Worm (Caenorhabditis elegans) whole organism, late embryonic: ENCODE results near the gene R06F6.12.

Experiments
- K09A11.1 ChIP-seq: sonication (generic microtip); optimal IDR thresholded peaks from 2 replicates; lab custom pipeline; 2017; ENCODE audit warnings: antibody characterized with exemption, mild to moderate bottlenecking, missing genetic modification characterization, missing compliant biosample characterization; ENCODE audit not compliant: insufficient read depth
- T23F11.4 ChIP-seq: fragments of 200-800 bp; sonication (Bioruptor generic); optimal IDR thresholded peaks from 2 replicates; lab custom pipeline; 2018; ENCODE audit warnings: mild to moderate bottlenecking, missing genetic modification characterization, missing compliant biosample characterization
- Y22D7AL.16 ChIP-seq: sonication (generic microtip); optimal IDR thresholded peaks from 2 replicates; lab custom pipeline; 2016; ENCODE audit warnings: missing genetic modification characterization, missing compliant biosample characterization
- ceh-14 ChIP-seq: sonication (generic microtip); optimal IDR thresholded peaks from 2 replicates; lab custom pipeline; 2016; ENCODE audit warnings: missing genotype, missing genetic modification characterization, missing compliant biosample characterization
- ceh-18 ChIP-seq: sonication (generic microtip); optimal IDR thresholded peaks from 2 replicates; lab custom pipeline; 2016; ENCODE audit warnings: missing genetic modification characterization, missing compliant biosample characterization
- ceh-19 ChIP-seq: fragments of 200-800 bp; sonication (Bioruptor generic); optimal IDR thresholded peaks from 2 replicates; lab custom pipeline; 2018; ENCODE audit warnings: mild to moderate bottlenecking, missing genetic modification characterization, missing compliant biosample characterization
- ceh-2 ChIP-seq: sonication (generic microtip); optimal IDR thresholded peaks from 2 replicates; lab custom pipeline; 2016; ENCODE audit warnings: missing genotype, missing genetic modification characterization, missing compliant biosample characterization
- ceh-22 ChIP-seq: sonication (generic microtip); optimal IDR thresholded peaks from 2 replicates; lab custom pipeline; 2017; ENCODE audit warnings: missing biosample characterization, missing genetic modification characterization
- ceh-24 ChIP-seq: sonication (generic microtip); optimal IDR thresholded peaks from 2 replicates; lab custom pipeline; 2016; ENCODE audit warnings: mild to moderate bottlenecking, missing genetic modification characterization, missing compliant biosample characterization
- ceh-31 ChIP-seq: sonication (generic microtip); optimal IDR thresholded peaks from 2 replicates; lab custom pipeline; 2016; ENCODE audit warnings: missing genetic modification characterization, missing compliant biosample characterization
- ceh-34 ChIP-seq: sonication (generic microtip); optimal IDR thresholded peaks from 2 replicates; lab custom pipeline; 2016; ENCODE audit warnings: mild to moderate bottlenecking, missing genetic modification characterization, missing compliant biosample characterization
- ceh-45 ChIP-seq: fragments of 200-800 bp; sonication (Bioruptor generic); IDR thresholded peaks from 2 replicates; pipeline ENCODE4 v1.3.6; 2022; ENCODE audit warnings: missing genetic modification reagents, missing genetic modification characterization, missing compliant biosample characterization
- ceh-48 ChIP-seq: sonication (generic microtip); optimal IDR thresholded peaks from 2 replicates; lab custom pipeline; 2016; ENCODE audit warnings: missing genetic modification characterization, inconsistent platforms, missing compliant biosample characterization
- che-1 ChIP-seq: sonication (generic microtip); optimal IDR thresholded peaks from 2 replicates; lab custom pipeline; 2016; ENCODE audit warnings: mild to moderate bottlenecking, missing genetic modification characterization, missing compliant biosample characterization
- dmd-4 ChIP-seq: sonication (generic microtip); optimal IDR thresholded peaks from 2 replicates; lab custom pipeline; 2016; ENCODE audit warnings: borderline replicate concordance, missing genetic modification characterization, missing compliant biosample characterization
- dve-1 ChIP-seq: sonication (generic microtip); optimal IDR thresholded peaks from 2 replicates; lab custom pipeline; 2017; ENCODE audit warnings: antibody characterized with exemption, mild to moderate bottlenecking, missing genetic modification characterization, missing compliant biosample characterization
- elt-2 ChIP-seq: sonication (generic microtip); optimal IDR thresholded peaks from 2 replicates; lab custom pipeline; 2016; ENCODE audit warnings: missing genetic modification reagents, missing genetic modification characterization, missing compliant biosample characterization
- ets-4 ChIP-seq: sonication (generic microtip); optimal IDR thresholded peaks from 2 replicates; lab custom pipeline; 2016; ENCODE audit warnings: missing genetic modification characterization, missing compliant biosample characterization
- fkh-10 ChIP-seq: fragments of 150-350 bp; optimal IDR thresholded peaks from 2 replicates; lab custom pipeline; 2014; ENCODE audit warnings: missing biosample characterization, missing genetic modification reagents, missing genetic modification characterization
- fkh-6 ChIP-seq: sonication (generic microtip); optimal IDR thresholded peaks from 2 replicates; lab custom pipeline; 2016; ENCODE audit warnings: missing genetic modification characterization, missing compliant biosample characterization
- hlh-13 ChIP-seq: fragments of 200-800 bp; sonication (Bioruptor generic); optimal IDR thresholded peaks from 2 replicates; lab custom pipeline; 2018; ENCODE audit warnings: mild to moderate bottlenecking, missing genetic modification characterization, missing compliant biosample characterization
- hlh-15 ChIP-seq: sonication (generic microtip); optimal IDR thresholded peaks from 2 replicates; lab custom pipeline; 2016; ENCODE audit warnings: missing genetic modification characterization, missing compliant biosample characterization
- hlh-30 ChIP-seq: sonication (generic microtip); optimal IDR thresholded peaks from 2 replicates; lab custom pipeline; 2017; ENCODE audit warnings: antibody characterized with exemption, missing genetic modification characterization, missing compliant biosample characterization; ENCODE audit not compliant: insufficient read depth
- mec-3 ChIP-seq: sonication (generic microtip); optimal IDR thresholded peaks from 2 replicates; lab custom pipeline; 2016; ENCODE audit warnings: borderline replicate concordance, missing genetic modification characterization, missing compliant biosample characterization
- nfya-1 ChIP-seq: sonication (generic microtip); optimal IDR thresholded peaks from 2 replicates; lab custom pipeline; 2017; ENCODE audit warnings: missing genetic modification characterization, mild to moderate bottlenecking, missing compliant biosample characterization, antibody characterized with exemption, moderate library complexity
- nhr-11 ChIP-seq: fragments of 150-350 bp; optimal IDR thresholded peaks from 2 replicates; lab custom pipeline; 2014; ENCODE audit warnings: missing biosample characterization, missing genetic modification characterization
- nhr-232 ChIP-seq: sonication (generic microtip); optimal IDR thresholded peaks from 2 replicates; lab custom pipeline; 2016; ENCODE audit warnings: missing genetic modification characterization, missing compliant biosample characterization
- pax-1 ChIP-seq: fragments of 150-350 bp; optimal IDR thresholded peaks from 2 replicates; lab custom pipeline; 2014; ENCODE audit warnings: missing biosample characterization, missing genetic modification characterization
- pha-4 ChIP-seq: fragments of 150-350 bp; optimal IDR thresholded peaks from 2 replicates; lab custom pipeline; 2018; ENCODE audit warnings: missing biosample characterization, missing genetic modification reagents, missing genetic modification characterization
- pqm-1 ChIP-seq: sonication (generic microtip); optimal IDR thresholded peaks from 2 replicates; lab custom pipeline; 2016; ENCODE audit warnings: missing genetic modification characterization, missing compliant biosample characterization
- ref-2 ChIP-seq: sonication (generic microtip); optimal IDR thresholded peaks from 2 replicates; lab custom pipeline; 2016; ENCODE audit warnings: missing genetic modification characterization, missing compliant biosample characterization
- rnt-1 ChIP-seq: sonication (generic microtip); optimal IDR thresholded peaks from 2 replicates; lab custom pipeline; 2016; ENCODE audit warnings: missing genetic modification characterization, missing compliant biosample characterization
- sox-4 ChIP-seq: sonication (generic microtip); optimal IDR thresholded peaks from 2 replicates; lab custom pipeline; 2017; ENCODE audit warnings: mild to moderate bottlenecking, missing genetic modification characterization, inconsistent platforms, missing compliant biosample characterization
- syd-9 ChIP-seq: sonication (generic microtip); optimal IDR thresholded peaks from 2 replicates; lab custom pipeline; 2016; ENCODE audit warnings: mild to moderate bottlenecking, missing genetic modification characterization, moderate library complexity, missing compliant biosample characterization
- tbx-2 ChIP-seq: sonication (generic microtip); optimal IDR thresholded peaks from 2 replicates; lab custom pipeline; 2016; ENCODE audit warnings: missing genetic modification characterization, missing compliant biosample characterization
- ttx-3 ChIP-seq: sonication (generic microtip); optimal IDR thresholded peaks from 2 replicates; lab custom pipeline; 2016; ENCODE audit warnings: missing genetic modification reagents, missing genetic modification characterization, missing compliant biosample characterization

R06F6.12 gene

DNA sequence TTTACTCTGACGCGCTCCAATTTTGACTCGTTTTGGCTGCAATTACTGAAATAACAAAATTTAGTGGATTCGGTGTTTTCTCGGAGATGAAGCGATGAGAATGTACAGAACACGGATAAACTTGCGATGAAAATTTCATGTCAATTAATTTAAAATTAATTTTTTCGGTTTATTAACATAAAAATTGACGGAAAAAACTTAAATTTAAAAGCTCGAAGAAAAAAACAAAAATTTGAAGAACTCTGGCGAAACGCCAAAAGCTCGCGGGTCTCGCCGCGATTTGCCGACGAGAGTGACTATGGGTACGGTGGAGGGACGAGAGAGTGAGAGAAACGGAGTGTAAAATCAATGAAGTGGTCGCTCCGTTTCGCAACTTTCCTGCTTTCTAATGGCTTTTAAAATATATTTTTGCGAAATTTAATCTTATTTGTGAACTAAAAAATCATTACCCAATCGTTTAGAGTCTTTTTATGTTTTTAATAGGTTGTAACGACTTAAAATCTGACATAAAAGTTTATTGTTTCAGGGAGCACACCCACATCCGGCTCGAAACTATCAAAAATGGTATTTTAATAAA, 44.9 kb upstream of the R06F6.12 start, which contains the start of the genes gmps-1 and cap-2 (continued):
- peak; percentile 78 for TF ChIP-seq ceh-31 (tag; lab: Kevin White, UChicago)
- TF ChIP-seq nhr-11 = no peak
- TF ChIP-seq hlh-15 = no peak
- peak; percentile 36 for TF ChIP-seq dve-1 (tag; lab: Kevin White, UChicago)
- TF ChIP-seq ceh-34 (tag; lab: Kevin White, UChicago) = peak; percentile 71
- TF ChIP-seq K09A11.1 = no peak
- TF ChIP-seq fkh-6 (tag; lab: Kevin White, UChicago) = no peak
- TF ChIP-seq hlh-13 = no peak
- TF ChIP-seq T23F11.4 (GFP tag; lab: Kevin White, UChicago) = no peak
- TF ChIP-seq ceh-48 = peak; percentile 98
- peak; percentile 29 for TF ChIP-seq rnt-1 (tag; lab: Kevin White, UChicago)
- no peak for TF ChIP-seq sox-4 (tag; lab: Kevin White, UChicago)
- TF ChIP-seq ttx-3 (tag; lab: Kevin White, UChicago) = no peak
- no peak for TF ChIP-seq ceh-19
- TF ChIP-seq pqm-1 = no peak
- no peak for TF ChIP-seq ceh-24
- TF ChIP-seq nhr-232 (tag; lab: Kevin White, UChicago) = no peak
- TF ChIP-seq mec-3 (tag; lab: Kevin White, UChicago) = no peak
- no peak for TF ChIP-seq dmd-4
- TF ChIP-seq hlh-30 = no peak
- peak; percentile 2 for TF ChIP-seq ceh-2 (tag; lab: Kevin White, UChicago)
- no peak for TF ChIP-seq Y22D7AL.16 (tag; lab: Kevin White, UChicago)
- no peak for TF ChIP-seq fkh-10 (GFP tag; lab: Kevin White, UChicago)
- peak; percentile 80 for TF ChIP-seq tbx-2 (tag; lab: Kevin White, UChicago)
- no peak for TF ChIP-seq ceh-22 (tag; lab: Kevin White, UChicago)

DNA sequence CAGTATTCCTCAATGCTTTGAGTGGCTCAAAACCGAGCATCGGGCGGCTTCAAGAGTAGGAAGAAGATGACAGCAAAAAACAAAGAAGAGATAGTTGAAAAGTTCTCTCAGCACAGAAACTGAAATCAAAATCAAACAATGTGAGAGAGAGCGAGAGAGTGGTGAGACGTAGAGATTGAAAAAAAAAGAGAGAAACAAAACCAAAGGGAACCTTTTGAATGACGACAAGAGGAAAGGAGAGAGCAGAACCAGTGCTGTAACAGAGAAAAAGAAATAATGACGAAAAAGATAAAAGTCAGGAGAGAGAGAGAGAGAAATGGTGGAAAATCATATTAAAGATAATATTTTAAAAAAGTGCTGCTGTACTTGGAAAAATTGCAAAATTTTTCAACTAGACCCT, 43.3 kb upstream of the R06F6.12 start:
- TF ChIP-seq ceh-18 (peak; percentile 59), pha-4 (tag; lab: Kevin White, UChicago) (no peak)

DNA sequence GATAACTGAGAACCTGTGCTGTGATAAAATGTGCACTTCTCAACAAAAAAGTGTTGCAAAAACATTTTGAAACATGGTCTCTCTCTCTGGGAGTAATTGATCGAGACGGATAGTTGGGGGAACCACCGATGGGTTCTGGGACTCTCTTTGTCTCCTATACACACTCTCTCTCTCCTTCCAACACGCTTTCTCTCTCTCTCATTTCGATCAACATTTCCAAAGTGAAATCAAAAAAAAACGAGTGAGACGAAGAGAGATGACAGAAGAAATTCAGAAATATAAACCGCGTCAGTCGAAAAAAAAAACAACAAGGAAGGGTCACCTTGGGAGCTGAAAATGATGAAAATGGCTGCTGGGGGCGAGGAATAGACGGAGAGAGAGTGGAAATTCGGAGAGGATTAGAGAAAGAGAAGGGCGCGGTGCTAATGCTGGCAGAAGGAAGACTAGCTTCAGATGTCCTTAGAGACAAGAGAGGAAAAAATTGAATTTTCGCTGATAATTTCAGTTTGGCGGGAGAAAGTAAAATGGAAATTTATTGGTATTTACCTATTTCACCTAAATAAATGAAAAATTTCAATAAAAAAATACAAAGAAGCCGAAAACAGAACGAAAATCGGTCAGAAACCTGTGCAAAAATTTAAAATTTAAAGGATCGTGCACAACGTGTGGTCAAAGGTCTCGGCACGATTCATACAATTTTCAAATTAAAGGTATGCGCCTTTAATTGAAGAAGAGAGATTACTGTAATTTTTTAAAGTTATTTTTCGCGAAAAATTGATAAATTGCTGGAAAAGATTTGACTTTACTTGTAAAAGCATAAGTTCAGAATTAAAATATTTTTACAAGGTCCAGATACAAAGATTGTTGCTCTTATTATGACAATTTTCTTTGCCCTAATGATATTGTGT, 39.1 kb upstream of the R06F6.12 start:
- TF ChIP-seq hlh-30 (no peak), ceh-31 (tag; lab: Kevin White, UChicago) (no peak), pax-1 (tag; lab: Kevin White, UChicago) (no peak), syd-9 (tag; lab: Kevin White, UChicago) (no peak), nfya-1 (tag; lab: Kevin White, UChicago) (peak; percentile 2)

DNA sequence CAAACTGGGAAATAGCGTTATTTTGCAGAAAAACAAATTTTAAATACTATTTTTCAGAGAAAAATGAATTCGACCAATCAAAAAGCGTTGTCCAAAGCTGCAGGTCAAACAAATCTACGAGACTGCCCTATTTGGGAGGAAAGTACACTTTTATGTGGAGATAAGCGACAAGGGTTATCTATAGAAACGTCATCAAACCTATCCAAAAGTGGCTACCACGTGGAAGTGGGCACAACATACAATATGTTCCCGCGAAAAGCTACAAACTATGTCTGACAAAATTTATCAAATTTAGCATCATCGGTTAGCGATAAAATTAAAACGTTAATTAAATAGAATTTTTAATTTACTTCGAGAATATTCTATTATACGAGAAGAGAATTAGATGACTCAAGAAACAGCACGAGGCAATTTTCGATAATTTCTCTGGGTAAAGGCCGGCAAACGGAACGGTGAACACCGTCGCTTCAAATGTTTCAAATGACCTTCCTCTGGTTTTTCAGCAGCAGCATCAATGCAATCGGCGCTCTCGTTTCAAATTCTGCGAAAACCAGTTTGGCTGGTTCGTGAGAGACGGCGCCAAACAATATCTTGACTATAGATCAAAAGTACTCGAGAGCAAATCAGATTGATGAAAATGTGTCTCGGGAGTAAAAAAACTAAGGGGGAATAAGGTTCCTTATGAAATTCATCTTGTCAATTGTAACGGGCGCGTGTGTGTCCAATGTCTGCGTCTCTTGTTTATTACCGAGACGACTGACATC, 38.0 kb upstream of the R06F6.12 start:
- TF ChIP-seq ceh-14 (no peak), elt-2 (tag; lab: Kevin White, UChicago) (peak; percentile 60)

DNA sequence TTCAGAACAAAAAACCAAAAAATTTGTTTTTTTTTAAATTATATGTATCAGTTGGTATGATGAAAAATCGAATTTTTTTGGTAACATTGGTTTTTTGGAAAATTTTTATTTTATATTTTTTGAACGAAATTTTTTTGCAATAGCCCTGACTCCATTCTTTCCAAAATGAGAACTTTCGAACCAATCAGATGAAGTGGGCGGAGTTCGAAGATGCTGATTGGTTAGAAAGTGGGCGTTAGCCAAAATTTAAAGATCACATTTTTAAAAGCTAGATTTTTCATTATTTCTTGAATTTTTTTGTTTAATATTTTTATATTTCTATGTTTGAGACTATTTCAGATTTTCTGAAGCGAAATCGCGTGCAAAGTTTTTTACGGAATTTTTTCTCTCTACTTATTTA, 37.4 kb upstream of the R06F6.12 start:
- TF ChIP-seq fkh-10 (GFP tag; lab: Kevin White, UChicago) = no peak
- no peak for TF ChIP-seq ets-4
- no peak for TF ChIP-seq ref-2
- TF ChIP-seq che-1 (tag; lab: Kevin White, UChicago) = no peak
- TF ChIP-seq nfya-1 (tag; lab: Kevin White, UChicago) = peak; percentile 98
- TF ChIP-seq ceh-45 (GFP tag; lab: Robert Waterston, UW) = no peak
- TF ChIP-seq, all 69 proteins: peak for 1
